Worm (Caenorhabditis elegans): ENCODE results near the gene mfsd-6.

ce11 chrIII:7548963-7549362, 30.2 kb downstream of the mfsd-6 start:
- TF ChIP-seq ztf-3 (GFP tag; optimal IDR thresholded peaks at IDR 0.05) (no peak), efl-1 (GFP tag; optimal IDR thresholded peaks at IDR 0.05) (no peak), B0336.3 (GFP tag; IDR thresholded peaks at IDR 0.05) (no peak)

Measured in whole organism, young adult.